Worm (Caenorhabditis elegans) whole organism, midembryonic: ENCODE measurements around the gene ZC239.15.
"Not testable (repeated sequence)": the region's sequence is repeated elsewhere in the genome, so short reads cannot be mapped to it uniquely, and the experiment has no call there.

Experiments
- T22C8.4 ChIP-seq: fragments of 200-800 bp; sonication (Bioruptor generic); IDR thresholded peaks from 2 replicates; pipeline ENCODE4 v1.3.6; 2022; ENCODE audit warnings: missing genetic modification characterization, missing compliant biosample characterization
- cog-1 ChIP-seq: sonication (generic microtip); optimal IDR thresholded peaks from 2 replicates; lab custom pipeline; 2016; ENCODE audit warnings: missing genetic modification characterization, missing compliant biosample characterization
- flt-1 ChIP-seq: fragments of 200-800 bp; sonication (Bioruptor generic); IDR thresholded peaks from 2 replicates; pipeline ENCODE4 v1.3.6; 2022; ENCODE audit warnings: missing genetic modification characterization, missing compliant biosample characterization
- klf-2 ChIP-seq: fragments of 200-800 bp; sonication (Bioruptor generic); conservative IDR thresholded peaks from 2 replicates; pipeline ENCODE4 v1.3.6; 2022; ENCODE audit warnings: missing genetic modification reagents, missing genetic modification characterization, missing compliant biosample characterization
- med-1 ChIP-seq: sonication (generic microtip); optimal IDR thresholded peaks from 2 replicates; lab custom pipeline; 2017; ENCODE audit warnings: missing genetic modification characterization, mild to moderate bottlenecking, missing compliant biosample characterization, antibody characterized with exemption, missing genetic modification reagents; ENCODE audit not compliant: insufficient read depth
- ref-1 ChIP-seq: fragments of 200-800 bp; sonication (Bioruptor generic); conservative IDR thresholded peaks from 2 replicates; pipeline ENCODE4 v1.3.6; 2022; ENCODE audit warnings: missing genetic modification reagents, missing genetic modification characterization, missing compliant biosample characterization
- tab-1 ChIP-seq: fragments of 200-800 bp; sonication (Bioruptor generic); IDR thresholded peaks from 2 replicates; pipeline ENCODE4 v1.3.6; 2022; ENCODE audit warnings: missing genetic modification characterization, missing compliant biosample characterization
- ztf-23 ChIP-seq: fragments of 200-800 bp; sonication (Bioruptor generic); IDR thresholded peaks from 2 replicates; pipeline ENCODE4 v1.3.6; 2022; ENCODE audit warnings: missing genetic modification reagents, missing genetic modification characterization, missing compliant biosample characterization
- ztf-29 ChIP-seq: fragments of 200-800 bp; sonication (Bioruptor generic); IDR thresholded peaks from 2 replicates; pipeline ENCODE4 v1.3.6; 2022; ENCODE audit warnings: missing genetic modification reagents, missing genetic modification characterization, missing compliant biosample characterization

ZC239.15 gene

DNA sequence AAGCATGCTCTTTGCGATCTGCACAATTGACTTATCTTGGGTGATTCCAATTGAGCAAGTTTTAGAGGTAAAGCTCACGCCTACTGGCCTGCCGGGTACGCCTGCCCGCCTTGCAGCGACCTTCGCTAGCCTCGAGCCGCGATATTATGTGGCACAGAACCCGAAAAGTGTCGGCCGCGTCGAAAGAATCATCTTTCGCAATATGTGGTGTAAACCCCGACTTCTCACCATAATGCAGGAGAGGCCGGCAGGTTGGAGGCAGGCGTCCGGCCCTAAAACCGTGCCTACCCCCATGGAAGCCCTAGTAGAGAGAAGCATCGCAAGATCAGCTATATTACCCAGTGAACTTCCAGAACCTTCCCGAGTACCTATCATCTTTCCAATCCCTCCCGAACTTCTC is 38.7 kb downstream of the ZC239.15 start:
- TF ChIP-seq ref-1 (GFP tag; lab: Robert Waterston, UW) (no peak), med-1 (GFP tag; lab: Kevin White, UChicago) (no peak), flt-1 (GFP tag; lab: Robert Waterston, UW) (no peak), klf-2 (no peak), ztf-23 (GFP tag; lab: Robert Waterston, UW) (no peak), ztf-29 (GFP tag; lab: Robert Waterston, UW) (no peak), cog-1 (tag; lab: Kevin White, UChicago) (no peak)

DNA sequence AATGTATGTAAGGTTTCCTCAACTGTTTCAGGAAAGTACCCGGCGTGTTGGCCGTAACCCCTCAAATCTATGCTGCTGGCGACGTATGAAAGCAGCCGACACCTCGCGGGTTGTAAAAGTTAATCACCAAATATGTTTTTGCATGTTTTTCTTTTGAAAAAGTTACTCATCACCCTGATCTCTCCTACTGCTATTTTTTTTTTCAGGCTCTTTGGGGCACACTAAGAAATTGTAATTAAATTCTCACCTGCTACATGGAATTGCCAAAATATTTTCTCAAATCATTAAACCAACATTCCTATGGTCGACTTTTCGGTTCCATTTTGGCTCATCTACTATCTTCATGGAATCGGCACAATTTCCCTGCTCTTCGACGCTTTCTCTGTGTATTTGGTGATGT is 39.7 kb downstream of the ZC239.15 start, which contains the start of gene sri-78:
Gene sri-78, plus strand, starts transcription at position 301 of the 400 bp plus-strand sequence.
- TF ChIP-seq ref-1 (GFP tag; lab: Robert Waterston, UW); ztf-23 (GFP tag; lab: Robert Waterston, UW); klf-2: not testable (repeated sequence)

DNA sequence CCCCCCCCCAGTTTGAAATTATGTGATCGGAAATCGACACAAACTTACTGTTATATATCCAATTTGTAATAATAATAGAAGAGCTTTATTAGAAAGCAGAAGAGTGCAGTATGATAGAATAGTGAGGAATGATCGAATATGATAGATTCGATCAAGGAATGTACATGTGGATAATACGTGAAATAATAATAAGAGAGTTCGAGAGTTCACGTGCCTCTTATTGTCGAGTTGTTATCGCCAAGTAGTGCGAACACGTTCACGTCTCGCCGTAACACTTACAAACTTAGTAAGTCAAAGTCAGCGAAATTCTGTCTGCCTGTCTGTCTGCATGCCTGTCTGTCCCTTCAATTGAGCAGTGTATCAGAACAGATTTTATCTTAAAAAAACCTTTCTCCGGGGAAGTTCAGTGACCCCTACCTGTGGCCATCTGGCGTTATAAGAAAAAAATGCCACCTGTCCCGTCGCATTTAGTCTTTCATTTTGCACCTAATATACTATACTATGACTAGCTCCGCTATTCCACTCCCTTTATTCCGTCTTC is 41.2 kb downstream of the ZC239.15 start, which contains the start of the genes Y27F2A.6 and Y27F2A.8:
Gene Y27F2A.6, minus strand, starts transcription at position 101 of the 541 bp plus-strand sequence.
Gene Y27F2A.8, plus strand, starts transcription at position 491 of the 541 bp plus-strand sequence.
- not testable (repeated sequence) for TF ChIP-seq tab-1, flt-1, ztf-23 (GFP tag; lab: Robert Waterston, UW)

DNA sequence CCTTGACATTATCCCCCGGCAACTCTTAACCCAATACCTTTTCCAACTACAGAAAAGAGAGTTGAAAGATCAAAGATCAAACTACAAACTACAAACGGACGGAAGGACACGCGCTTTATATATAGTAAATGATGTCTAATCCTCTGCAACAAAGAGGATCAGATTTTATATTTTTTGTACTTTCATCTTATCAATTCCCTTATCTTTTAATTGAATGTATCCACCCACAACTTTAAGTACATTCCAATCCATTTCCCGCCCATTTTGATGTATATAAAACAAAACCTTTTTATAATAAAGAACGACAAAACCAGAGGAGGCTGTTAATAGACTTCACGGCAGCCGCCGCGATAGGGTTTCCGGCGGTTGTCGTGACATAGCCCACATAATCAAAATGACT is 46.9 kb downstream of the ZC239.15 start, which contains the start of gene sri-40:
Gene sri-40, plus strand, starts transcription at position 301 of the 400 bp plus-strand sequence.
- not testable (repeated sequence) for TF ChIP-seq ztf-29 (GFP tag; lab: Robert Waterston, UW); med-1 (GFP tag; lab: Kevin White, UChicago); T22C8.4 (GFP tag; lab: Robert Waterston, UW)
